ENCODE assay signal across 6 worm cellular contexts in the genomic region with DNA sequence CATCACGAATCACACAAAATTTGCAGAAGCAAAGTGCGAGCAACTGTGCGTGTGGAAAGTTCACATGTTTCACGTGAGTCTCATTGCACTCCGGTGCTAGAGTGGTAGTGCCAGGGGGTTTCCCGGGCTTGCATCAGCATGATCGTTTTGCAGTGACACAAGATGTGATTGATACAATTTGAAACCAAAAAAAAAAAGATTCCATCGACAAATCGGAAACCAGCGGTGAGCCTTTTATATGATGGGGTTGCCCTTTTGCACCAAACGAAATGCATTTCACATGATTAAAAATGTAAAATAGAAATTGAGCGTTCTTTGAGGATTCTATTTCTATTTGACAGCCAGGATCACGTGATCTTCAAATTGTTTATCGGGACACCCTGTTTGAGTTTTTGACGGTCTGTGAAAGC.
TF ChIP-seq lines count a peak whose summit lies in the region.

No protein-coding gene starts in this region.

TF ChIP-seq in whole organism, L1 larva, 84 proteins besides CTCF, POLR2A, EP300 and RAD21 (continues in another document):
- peak; percentile 85 for TF ChIP-seq nhr-19 (GFP tag; conservative IDR thresholded peaks at IDR 0.05; lab: Robert Waterston, UW)
- TF ChIP-seq lsy-2 (tag; optimal IDR thresholded peaks at IDR 0.05; lab: Kevin White, UChicago), result peak in 1 of 2 experiments; percentile 37
- TF ChIP-seq irx-1 (tag; optimal IDR thresholded peaks at IDR 0.05; lab: Kevin White, UChicago), result peak; percentile 20
- TF ChIP-seq rnt-1 (tag; optimal IDR thresholded peaks at IDR 0.05; lab: Kevin White, UChicago), result peak; percentile 62
- no peak for TF ChIP-seq zag-1 (tag; optimal IDR thresholded peaks at IDR 0.05; lab: Kevin White, UChicago)
- no peak for TF ChIP-seq grh-1 (GFP tag; IDR thresholded peaks at IDR 0.05; lab: Robert Waterston, UW)
- no peak for TF ChIP-seq efl-1 (optimal IDR thresholded peaks at IDR 0.05; lab: Kevin White, UChicago)
- peak in 1 of 2 experiments; percentile 86 for TF ChIP-seq efl-1 (GFP tag; optimal IDR thresholded peaks at IDR 0.05 in 1 of 2; lab: Kevin White, UChicago)
- TF ChIP-seq xbp-1 (tag; optimal IDR thresholded peaks at IDR 0.05; lab: Kevin White, UChicago), result peak; percentile 22
- TF ChIP-seq nhr-90 (tag; optimal IDR thresholded peaks at IDR 0.05; lab: Kevin White, UChicago; ENCODE audit: poor library complexity), result peak; percentile 51
- peak; percentile 83 for TF ChIP-seq nhr-71 (tag; optimal IDR thresholded peaks at IDR 0.05; lab: Kevin White, UChicago)
- TF ChIP-seq lin-14 (GFP tag; optimal IDR thresholded peaks at IDR 0.05; lab: Kevin White, UChicago), result peak; percentile 85
- peak; percentile 44 for TF ChIP-seq nhr-47 (tag; optimal IDR thresholded peaks at IDR 0.05; lab: Kevin White, UChicago)
- peak in 1 of 6 experiments; percentile 33 for TF ChIP-seq elt-3 (tag; optimal IDR thresholded peaks at IDR 0.05; lab: Kevin White, UChicago)

TF ChIP-seq in whole organism, L2 larva, 48 proteins besides CTCF, POLR2A, EP300 and RAD21:
- TF ChIP-seq lsy-2 (tag; optimal IDR thresholded peaks at IDR 0.05; lab: Kevin White, UChicago) (peak in 1 of 2 experiments; percentile 49), nhr-21 (tag; optimal IDR thresholded peaks at IDR 0.05; lab: Kevin White, UChicago) (peak; percentile 55), sma-3 (GFP tag; optimal IDR thresholded peaks at IDR 0.05; lab: Kevin White, UChicago) (peak; percentile 4), mdl-1 (tag; optimal IDR thresholded peaks at IDR 0.05; lab: Kevin White, UChicago) (peak; percentile 35 to 36), sma-9 (GFP tag; optimal IDR thresholded peaks at IDR 0.05; lab: Kevin White, UChicago) (peak; percentile 92), sma-9 (tag; optimal IDR thresholded peaks at IDR 0.05; lab: Kevin White, UChicago) (no peak), lin-13 (GFP tag; optimal IDR thresholded peaks at IDR 0.05; lab: Kevin White, UChicago) (no peak), F13H6.1 (tag; optimal IDR thresholded peaks at IDR 0.05; lab: Kevin White, UChicago) (peak; percentile 42), nhr-237 (tag; optimal IDR thresholded peaks at IDR 0.05; lab: Kevin White, UChicago) (no peak), ama-1 (optimal IDR thresholded peaks at IDR 0.05; lab: Kevin White, UChicago) (no peak), nhr-129 (tag; optimal IDR thresholded peaks at IDR 0.05; lab: Kevin White, UChicago) (peak; percentile 89), crh-2 (tag; optimal IDR thresholded peaks at IDR 0.05; lab: Kevin White, UChicago) (peak; percentile 51), fos-1 (tag; optimal IDR thresholded peaks at IDR 0.05; lab: Kevin White, UChicago) (peak; percentile 35)

TF ChIP-seq in whole organism, L3 larva, 47 proteins besides CTCF, POLR2A, EP300 and RAD21:
- TF ChIP-seq mdl-1 (tag; optimal IDR thresholded peaks at IDR 0.05; lab: Kevin White, UChicago) (peak; percentile 31), unc-62 (GFP tag; optimal IDR thresholded peaks at IDR 0.05; lab: Kevin White, UChicago) (no peak), snpc-4 (tag; optimal IDR thresholded peaks at IDR 0.05; lab: Kevin White, UChicago) (no peak), pqm-1 (tag; optimal IDR thresholded peaks at IDR 0.05; lab: Kevin White, UChicago) (peak; percentile 67), nfya-1 (tag; optimal IDR thresholded peaks at IDR 0.05; lab: Kevin White, UChicago; ENCODE audit: insufficient read depth) (peak; percentile 5), jun-1 (tag; optimal IDR thresholded peaks at IDR 0.05; lab: Kevin White, UChicago) (no peak), mml-1 (tag; optimal IDR thresholded peaks at IDR 0.05; lab: Kevin White, UChicago) (peak; percentile 35), pha-4 (tag; optimal IDR thresholded peaks at IDR 0.05; lab: Kevin White, UChicago) (peak; percentile 62), sea-2 (GFP tag; optimal IDR thresholded peaks at IDR 0.05; lab: Kevin White, UChicago) (no peak), nhr-43 (tag; optimal IDR thresholded peaks at IDR 0.05; lab: Kevin White, UChicago; ENCODE audit: poor library complexity, severe bottlenecking) (peak; percentile 23), elt-2 (tag; optimal IDR thresholded peaks at IDR 0.05; lab: Kevin White, UChicago) (peak; percentile 69)

TF ChIP-seq in whole organism, L4 larva, 104 proteins besides CTCF, POLR2A, EP300 and RAD21 (continues in another document):
- TF ChIP-seq ztf-7 (tag; optimal IDR thresholded peaks at IDR 0.05; lab: Kevin White, UChicago) (peak; percentile 15), lin-1 (GFP tag; IDR thresholded peaks at IDR 0.05; lab: Robert Waterston, UW) (no peak), mdl-1 (tag; optimal IDR thresholded peaks at IDR 0.05; lab: Kevin White, UChicago) (peak; percentile 16 to 75), dmd-6 (GFP tag; IDR thresholded peaks at IDR 0.05; lab: Robert Waterston, UW) (peak; percentile 96), nhr-111 (GFP tag; optimal IDR thresholded peaks at IDR 0.05; lab: Kevin White, UChicago) (no peak), hlh-30 (tag; optimal IDR thresholded peaks at IDR 0.05; lab: Kevin White, UChicago; ENCODE audit: insufficient read depth) (peak; percentile 81), tra-1 (GFP tag; IDR thresholded peaks at IDR 0.05; lab: Robert Waterston, UW) (0 out of 2 replicates have a peak, but pooled peaks have one; percentile 64), aha-1 (tag; lab: Kevin White, UChicago) (peak; percentile 95), ceh-32 (tag; optimal IDR thresholded peaks at IDR 0.05; lab: Kevin White, UChicago; ENCODE audit: poor library complexity) (no peak), nhr-28 (tag; optimal IDR thresholded peaks at IDR 0.05; lab: Kevin White, UChicago) (peak; percentile 78), nhr-48 (tag; optimal IDR thresholded peaks at IDR 0.05; lab: Kevin White, UChicago) (peak; percentile 93), tag-97 (GFP tag; IDR thresholded peaks at IDR 0.05; lab: Robert Waterston, UW) (no peak), mxl-3 (GFP tag; optimal IDR thresholded peaks at IDR 0.05; lab: Kevin White, UChicago) (peak; percentile 1), ama-1 (optimal IDR thresholded peaks at IDR 0.05; lab: Kevin White, UChicago) (no peak), dve-1 (tag; optimal IDR thresholded peaks at IDR 0.05; lab: Kevin White, UChicago; ENCODE audit: insufficient read depth) (peak; percentile 73), nhr-77 (tag; optimal IDR thresholded peaks at IDR 0.05; lab: Kevin White, UChicago) (no peak), unc-39 (tag; optimal IDR thresholded peaks at IDR 0.05; lab: Kevin White, UChicago) (no peak)

TF ChIP-seq in whole organism, late embryonic, 69 proteins besides CTCF, POLR2A, EP300 and RAD21:
- peak; percentile 37 for TF ChIP-seq ceh-18 (tag; optimal IDR thresholded peaks at IDR 0.05; lab: Kevin White, UChicago)
- no peak for TF ChIP-seq lin-11 (tag; optimal IDR thresholded peaks at IDR 0.05; lab: Kevin White, UChicago)
- TF ChIP-seq F13H6.1 (tag; optimal IDR thresholded peaks at IDR 0.05; lab: Kevin White, UChicago), result no peak
- TF ChIP-seq hlh-30 (tag; optimal IDR thresholded peaks at IDR 0.05; lab: Kevin White, UChicago; ENCODE audit: insufficient read depth), result peak; percentile 2

TF ChIP-seq in whole organism, young adult, 124 proteins besides CTCF, POLR2A, EP300 and RAD21 (continues in another document):
- TF ChIP-seq ztf-28 (GFP tag; IDR thresholded peaks at IDR 0.05; lab: Robert Waterston, UW) (no peak), sdz-38 (tag; optimal IDR thresholded peaks at IDR 0.05; lab: Kevin White, UChicago) (no peak), cebp-1 (GFP tag; IDR thresholded peaks at IDR 0.05; lab: Robert Waterston, UW) (no peak), cebp-1 (tag; optimal IDR thresholded peaks at IDR 0.05; lab: Kevin White, UChicago) (no peak), rpc-1 (optimal IDR thresholded peaks at IDR 0.05; lab: Kevin White, UChicago) (no peak), rpc-1 (tag; optimal IDR thresholded peaks at IDR 0.05; lab: Kevin White, UChicago) (no peak), somi-1 (GFP tag; optimal IDR thresholded peaks at IDR 0.05; lab: Kevin White, UChicago) (peak; percentile 46), unc-62 (GFP tag; optimal IDR thresholded peaks at IDR 0.05; lab: Kevin White, UChicago) (no peak), lin-40 (tag; optimal IDR thresholded peaks at IDR 0.05; lab: Kevin White, UChicago) (peak; percentile 57), Y67H2A.10 (GFP tag; conservative IDR thresholded peaks at IDR 0.05; lab: Robert Waterston, UW) (no peak), die-1 (tag; optimal IDR thresholded peaks at IDR 0.05; lab: Kevin White, UChicago) (no peak), dox-1 (GFP tag; IDR thresholded peaks at IDR 0.05; lab: Robert Waterston, UW) (0 out of 2 replicates have a peak, but pooled peaks have one; percentile 32), sptf-2 (GFP tag; optimal IDR thresholded peaks at IDR 0.05; lab: Kevin White, UChicago) (no peak), Y79H2A.3 (GFP tag; conservative IDR thresholded peaks at IDR 0.05; lab: Robert Waterston, UW) (no peak), let-607 (tag; optimal IDR thresholded peaks at IDR 0.05; lab: Kevin White, UChicago) (peak; percentile 4 to 38), atf-7 (tag; optimal IDR thresholded peaks at IDR 0.05; lab: Kevin White, UChicago) (peak; percentile 86), ztf-26 (tag; optimal IDR thresholded peaks at IDR 0.05; lab: Kevin White, UChicago) (peak; percentile 9), madf-6 (GFP tag; IDR thresholded peaks at IDR 0.05; lab: Robert Waterston, UW) (no peak), snpc-4 (GFP tag; optimal IDR thresholded peaks at IDR 0.05; lab: Kevin White, UChicago) (no peak), snpc-4 (tag; optimal IDR thresholded peaks at IDR 0.05; lab: Kevin White, UChicago) (no peak), ceh-79 (tag; optimal IDR thresholded peaks at IDR 0.05; lab: Kevin White, UChicago) (no peak), nhr-80 (tag; optimal IDR thresholded peaks at IDR 0.05; lab: Kevin White, UChicago) (peak; percentile 67), egl-18 (GFP tag; IDR thresholded peaks at IDR 0.05; lab: Robert Waterston, UW) (no peak), nhr-90 (tag; optimal IDR thresholded peaks at IDR 0.05; lab: Kevin White, UChicago) (peak; percentile 26), xnd-1 (tag; optimal IDR thresholded peaks at IDR 0.05; lab: Kevin White, UChicago) (no peak), dpff-1 (tag; optimal IDR thresholded peaks at IDR 0.05; lab: Kevin White, UChicago) (no peak), attf-5 (GFP tag; optimal IDR thresholded peaks at IDR 0.05; lab: Kevin White, UChicago) (peak; percentile 15), B0336.3 (GFP tag; IDR thresholded peaks at IDR 0.05; lab: Robert Waterston, UW) (peak; percentile 52; the same call in 1 of the 2 replicates), tbp1 (GFP tag; optimal IDR thresholded peaks at IDR 0.05; lab: Kevin White, UChicago) (peak; percentile 14), madf-10 (tag; optimal IDR thresholded peaks at IDR 0.05; lab: Kevin White, UChicago) (peak; percentile 12), ztf-22 (GFP tag; optimal IDR thresholded peaks at IDR 0.05; lab: Kevin White, UChicago) (peak; percentile 86), ccch-3 (GFP tag; optimal IDR thresholded peaks at IDR 0.05; lab: Kevin White, UChicago) (no peak), F22D6.2 (tag; optimal IDR thresholded peaks at IDR 0.05; lab: Kevin White, UChicago) (peak; percentile 17), lin-54 (GFP tag; optimal IDR thresholded peaks at IDR 0.05; lab: Kevin White, UChicago) (no peak)
